Worm (Caenorhabditis elegans) whole organism, L2 larva: ENCODE data around the gene C36E8.4.
A peak's percentile ranks its signal among the peaks of the same experiment; 100 is the strongest.

ENCODE experiments used
- C34F6.9 ChIP-seq: fragments of 150-350 bp; optimal IDR thresholded peaks from 2 replicates; lab custom pipeline; 2014; ENCODE audit warnings: missing biosample characterization, missing genetic modification characterization
- F13H6.1 ChIP-seq: sonication (generic microtip); optimal IDR thresholded peaks from 2 replicates; lab custom pipeline; 2016; ENCODE audit warnings: missing genetic modification characterization, missing compliant biosample characterization
- R02D3.7 ChIP-seq: fragments of 150-350 bp; optimal IDR thresholded peaks from 2 replicates; lab custom pipeline; 2014; ENCODE audit warnings: missing biosample characterization, missing genetic modification characterization
- Y55F3AM.14 ChIP-seq: fragments of 200-800 bp; sonication (Bioruptor generic); optimal IDR thresholded peaks from 2 replicates; lab custom pipeline; 2018; ENCODE audit warnings: mild to moderate bottlenecking, missing genetic modification characterization, missing compliant biosample characterization
- ZK546.5 ChIP-seq: sonication (generic microtip); optimal IDR thresholded peaks from 2 replicates; lab custom pipeline; 2017; ENCODE audit warnings: missing biosample characterization, missing genetic modification characterization
- alr-1 ChIP-seq: fragments of 150-350 bp; optimal IDR thresholded peaks from 2 replicates; lab custom pipeline; 2014; ENCODE audit warnings: missing biosample characterization, missing genetic modification characterization
- aly-2 ChIP-seq: fragments of 150-350 bp; optimal IDR thresholded peaks from 2 replicates; lab custom pipeline; 2014; ENCODE audit warnings: missing biosample characterization, missing genetic modification characterization
- ama-1 ChIP-seq: fragments of 150-350 bp; optimal IDR thresholded peaks from 2 replicates; lab custom pipeline; 2018; ENCODE audit warnings: inconsistent platforms
- blmp-1 ChIP-seq: sonication (generic microtip); optimal IDR thresholded peaks from 2 replicates; lab custom pipeline; 2017; ENCODE audit warnings: missing genetic modification characterization, mild to moderate bottlenecking, missing compliant biosample characterization, antibody characterized with exemption, moderate library complexity; ENCODE audit not compliant: insufficient read depth
- ceh-16 ChIP-seq: fragments of 150-350 bp; optimal IDR thresholded peaks from 2 replicates; lab custom pipeline; 2014; ENCODE audit warnings: missing biosample characterization, missing genetic modification characterization
- ceh-82 ChIP-seq: fragments of 150-350 bp; optimal IDR thresholded peaks from 2 replicates; lab custom pipeline; 2014; ENCODE audit warnings: missing biosample characterization, missing genetic modification characterization
- crh-2 ChIP-seq: sonication (generic microtip); optimal IDR thresholded peaks from 2 replicates; lab custom pipeline; 2017; ENCODE audit warnings: missing biosample characterization, missing genetic modification characterization
- dmd-4 ChIP-seq: sonication (generic microtip); optimal IDR thresholded peaks from 2 replicates; lab custom pipeline; 2017; ENCODE audit warnings: missing biosample characterization, missing genetic modification characterization
- egl-27 ChIP-seq: sonication (generic microtip); optimal IDR thresholded peaks from 3 replicates; lab custom pipeline; 2017; ENCODE audit warnings: missing biosample characterization, missing genetic modification reagents, missing genetic modification characterization
- elt-1 ChIP-seq: fragments of 150-350 bp; optimal IDR thresholded peaks from 2 replicates; lab custom pipeline; 2014; ENCODE audit warnings: missing biosample characterization, missing genetic modification characterization
- elt-3 ChIP-seq: sonication (generic microtip); optimal IDR thresholded peaks from 2 replicates; lab custom pipeline; 2017; ENCODE audit warnings: missing biosample characterization, missing genetic modification characterization
- fos-1 ChIP-seq: fragments of 150-350 bp; optimal IDR thresholded peaks from 2 replicates; lab custom pipeline; 2014; ENCODE audit warnings: missing biosample characterization, missing genetic modification characterization
- gmeb-1 ChIP-seq: fragments of 150-350 bp; optimal IDR thresholded peaks from 2 replicates; lab custom pipeline; 2014; ENCODE audit warnings: missing biosample characterization, missing genetic modification characterization
- lin-11 ChIP-seq: fragments of 150-350 bp; sonication (generic microtip); optimal IDR thresholded peaks from 2 replicates; lab custom pipeline; 2014; ENCODE audit warnings: missing biosample characterization, missing genetic modification characterization, inconsistent platforms, mixed read lengths
- lin-13 ChIP-seq: fragments of 150-350 bp; optimal IDR thresholded peaks from 2 replicates; lab custom pipeline; 2014; ENCODE audit warnings: missing biosample characterization, missing genetic modification reagents, missing genetic modification characterization
- lin-39 ChIP-seq: fragments of 150-350 bp; optimal IDR thresholded peaks from 2 replicates; lab custom pipeline; 2014; ENCODE audit warnings: missing biosample characterization, missing genetic modification reagents, missing genetic modification characterization
- lsy-2 ChIP-seq, 2 experiments: fragments of 150-350 bp in 1 of 2; sonication (generic microtip) in 1 of 2; optimal IDR thresholded peaks; 2 replicates each; lab custom pipeline; 2014 to 2017; ENCODE audit warnings: missing biosample characterization in 2 of 2, missing genetic modification characterization in 2 of 2
- mab-5 ChIP-seq: fragments of 150-350 bp; optimal IDR thresholded peaks from 2 replicates; lab custom pipeline; 2014; ENCODE audit warnings: missing biosample characterization, missing genetic modification characterization
- mbf-1 ChIP-seq: sonication (generic microtip); optimal IDR thresholded peaks from 2 replicates; lab custom pipeline; 2017; ENCODE audit warnings: missing biosample characterization, missing genetic modification characterization
- mdl-1 ChIP-seq, 2 experiments: fragments of 150-350 bp in 1 of 2; sonication (generic microtip) in 1 of 2; optimal IDR thresholded peaks; 2 replicates each; lab custom pipeline; 2017; ENCODE audit warnings: missing biosample characterization in 2 of 2, missing genetic modification characterization in 2 of 2
- nhr-10 ChIP-seq: sonication (generic microtip); optimal IDR thresholded peaks from 2 replicates; lab custom pipeline; 2017; ENCODE audit warnings: missing biosample characterization, missing genetic modification characterization
- nhr-11 ChIP-seq: fragments of 150-350 bp; optimal IDR thresholded peaks from 2 replicates; lab custom pipeline; 2014; ENCODE audit warnings: missing biosample characterization, missing genetic modification characterization
- nhr-12 ChIP-seq: fragments of 150-350 bp; optimal IDR thresholded peaks from 2 replicates; lab custom pipeline; 2014; ENCODE audit warnings: missing biosample characterization, missing genetic modification characterization
- nhr-129 ChIP-seq: fragments of 150-350 bp; optimal IDR thresholded peaks from 2 replicates; lab custom pipeline; 2014; ENCODE audit warnings: missing biosample characterization, missing genetic modification characterization
- nhr-21 ChIP-seq: fragments of 150-350 bp; optimal IDR thresholded peaks from 2 replicates; lab custom pipeline; 2014; ENCODE audit warnings: missing biosample characterization, missing genetic modification characterization
- nhr-23 ChIP-seq: fragments of 150-350 bp; optimal IDR thresholded peaks from 2 replicates; lab custom pipeline; 2014; ENCODE audit warnings: missing biosample characterization, missing genetic modification reagents, missing genetic modification characterization
- nhr-237 ChIP-seq: fragments of 150-350 bp; optimal IDR thresholded peaks from 2 replicates; lab custom pipeline; 2014; ENCODE audit warnings: missing biosample characterization, missing genetic modification characterization
- nhr-25 ChIP-seq: fragments of 150-350 bp; sonication (generic microtip); optimal IDR thresholded peaks from 3 replicates; lab custom pipeline; 2014; ENCODE audit warnings: missing biosample characterization, missing genetic modification characterization
- nhr-6 ChIP-seq: fragments of 150-350 bp; optimal IDR thresholded peaks from 2 replicates; lab custom pipeline; 2014; ENCODE audit warnings: missing biosample characterization, missing genetic modification characterization
- nhr-77 ChIP-seq: fragments of 150-350 bp; optimal IDR thresholded peaks from 2 replicates; lab custom pipeline; 2014; ENCODE audit warnings: missing biosample characterization, missing genetic modification characterization
- sem-4 ChIP-seq: fragments of 150-350 bp; optimal IDR thresholded peaks from 2 replicates; lab custom pipeline; 2014; ENCODE audit warnings: missing biosample characterization, missing genetic modification reagents, missing genetic modification characterization
- skn-1 ChIP-seq: sonication (generic microtip); optimal IDR thresholded peaks from 2 replicates; lab custom pipeline; 2017; ENCODE audit warnings: missing biosample characterization, missing genetic modification characterization
- sma-3 ChIP-seq: sonication (generic microtip); optimal IDR thresholded peaks from 2 replicates; lab custom pipeline; 2016; ENCODE audit warnings: missing genetic modification reagents, missing genetic modification characterization, missing compliant biosample characterization
- sma-9 ChIP-seq, 2 experiments: fragments of 150-350 bp in 1 of 2; sonication (generic microtip) in 1 of 2; optimal IDR thresholded peaks; 2 replicates each; lab custom pipeline; 2014 to 2016; ENCODE audit warnings: missing genetic modification characterization in 2 of 2, mild to moderate bottlenecking in 1 of 2, missing biosample characterization in 1 of 2, missing compliant biosample characterization in 1 of 2, missing genetic modification reagents in 1 of 2, moderate library complexity in 1 of 2
- snpc-4 ChIP-seq: fragments of 150-350 bp; optimal IDR thresholded peaks from 2 replicates; lab custom pipeline; 2014; ENCODE audit warnings: missing biosample characterization, missing genetic modification characterization
- unc-39 ChIP-seq: fragments of 150-350 bp; optimal IDR thresholded peaks from 2 replicates; lab custom pipeline; 2014; ENCODE audit warnings: missing biosample characterization, missing genetic modification characterization
- unc-55 ChIP-seq: fragments of 150-350 bp; sonication (generic microtip); optimal IDR thresholded peaks from 3 replicates; lab custom pipeline; 2014; ENCODE audit warnings: missing biosample characterization, missing genetic modification reagents, missing genetic modification characterization
- unc-62 ChIP-seq: fragments of 150-350 bp; optimal IDR thresholded peaks from 2 replicates; lab custom pipeline; 2014; ENCODE audit warnings: missing biosample characterization, missing genetic modification reagents, missing genetic modification characterization
- zag-1 ChIP-seq: fragments of 150-350 bp; optimal IDR thresholded peaks from 2 replicates; lab custom pipeline; 2014; ENCODE audit warnings: missing biosample characterization, missing genetic modification characterization
- ztf-1 ChIP-seq: fragments of 200-800 bp; sonication (Bioruptor generic); conservative IDR thresholded peaks from 2 replicates; pipeline ENCODE4 v1.3.6; 2022; ENCODE audit warnings: missing genetic modification characterization, missing compliant biosample characterization
- ztf-11 ChIP-seq: sonication (generic microtip); optimal IDR thresholded peaks from 2 replicates; lab custom pipeline; 2017; ENCODE audit warnings: missing biosample characterization, missing genetic modification characterization
- ztf-4 ChIP-seq: fragments of 150-350 bp; optimal IDR thresholded peaks from 2 replicates; lab custom pipeline; 2014; ENCODE audit warnings: missing biosample characterization, missing genetic modification characterization

C36E8.4 gene

DNA sequence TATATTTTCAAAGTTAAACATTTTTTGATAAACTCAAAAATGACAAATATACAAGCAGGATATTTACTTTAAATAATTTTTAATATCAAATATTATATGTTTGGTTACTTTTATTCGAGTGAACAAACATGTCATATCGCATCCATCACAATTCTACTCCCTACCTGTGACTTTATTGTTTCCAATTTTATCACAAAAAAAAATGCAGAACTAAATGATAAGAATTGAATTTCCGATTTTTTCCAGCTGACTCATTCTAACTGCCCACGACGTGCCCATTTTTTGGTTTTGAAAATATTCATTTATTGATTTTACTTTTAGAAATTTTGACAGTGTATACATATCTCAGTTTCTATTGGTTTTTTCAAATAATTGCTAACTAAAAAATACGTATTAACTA, 1.1 kb upstream of the C36E8.4 start:
- TF ChIP-seq fos-1 (tag; lab: Kevin White, UChicago): peak; percentile 84
- no peak for TF ChIP-seq ceh-82 (tag; lab: Kevin White, UChicago)

DNA sequence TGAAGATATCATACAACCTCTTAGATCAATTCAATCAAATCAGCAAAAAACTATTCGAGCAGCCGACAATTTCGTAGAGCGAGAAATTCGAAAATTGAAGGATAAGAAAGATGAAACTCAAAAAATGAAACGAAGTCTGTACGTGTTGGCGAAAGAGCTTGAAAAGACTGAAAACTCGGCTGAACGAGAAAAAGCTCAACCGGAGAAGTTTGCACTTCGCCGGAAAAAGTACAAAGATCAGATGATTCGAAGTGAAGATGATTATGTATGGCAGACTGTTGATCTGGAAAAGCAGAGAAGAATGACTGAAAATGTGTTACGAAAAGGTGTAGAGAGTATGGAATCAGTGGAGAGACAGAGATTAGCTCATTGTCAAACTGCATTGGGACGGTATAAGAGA, 925 bp downstream of the C36E8.4 start:
- TF ChIP-seq ztf-1 (GFP tag; lab: Robert Waterston, UW) (no peak), snpc-4 (tag; lab: Kevin White, UChicago) (no peak), mdl-1 (tag; optimal IDR thresholded peaks at IDR 0.05; lab: Kevin White, UChicago) (no peak), unc-55 (GFP tag; lab: Kevin White, UChicago) (no peak), ceh-82 (tag; lab: Kevin White, UChicago) (no peak), nhr-12 (no peak), sma-3 (GFP tag; lab: Kevin White, UChicago) (no peak), ama-1 (lab: Kevin White, UChicago) (no peak), sem-4 (no peak), nhr-21 (tag; lab: Kevin White, UChicago) (no peak), nhr-25 (tag; lab: Kevin White, UChicago) (no peak), unc-39 (tag; lab: Kevin White, UChicago) (no peak), ZK546.5 (tag; lab: Kevin White, UChicago) (no peak), egl-27 (tag; lab: Kevin White, UChicago) (no peak), nhr-77 (tag; lab: Kevin White, UChicago) (no peak)
- TF ChIP-seq, all 48 proteins: peak for 0

DNA sequence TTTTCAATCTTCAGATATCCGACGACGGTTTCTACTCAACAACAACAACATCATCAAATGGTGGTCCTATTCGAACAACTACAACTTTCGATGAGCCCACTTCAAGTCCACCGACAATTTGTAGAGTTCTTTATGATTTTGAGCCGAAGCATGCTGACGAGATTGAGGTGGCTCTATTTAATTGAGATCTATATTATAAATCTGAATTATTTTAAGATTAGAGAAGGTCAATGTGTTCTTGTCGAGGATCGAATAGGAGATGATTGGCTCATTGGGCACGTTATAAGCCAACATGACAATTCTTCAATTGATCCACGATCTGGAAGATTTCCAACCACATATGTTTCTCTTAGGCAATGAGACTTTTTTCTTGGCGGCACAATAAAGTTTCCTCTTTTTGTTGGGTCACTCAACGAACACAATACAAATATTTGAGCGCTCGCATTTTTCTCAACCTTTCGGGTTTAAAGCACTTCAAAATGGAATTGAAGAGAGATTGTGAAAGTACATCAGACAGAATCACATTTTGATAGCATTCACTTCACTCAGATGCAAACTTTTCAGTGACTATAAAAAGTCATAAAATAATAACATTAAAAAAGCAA, 3.3 kb downstream of the C36E8.4 start:
- TF ChIP-seq mdl-1 (tag; optimal IDR thresholded peaks at IDR 0.05; lab: Kevin White, UChicago) (no peak), nhr-237 (tag; lab: Kevin White, UChicago) (peak; percentile 33), nhr-129 (tag; lab: Kevin White, UChicago) (no peak), zag-1 (tag; lab: Kevin White, UChicago) (no peak), unc-55 (GFP tag; lab: Kevin White, UChicago) (peak; percentile 11), unc-62 (GFP tag; lab: Kevin White, UChicago) (no peak), dmd-4 (tag; lab: Kevin White, UChicago) (no peak), nhr-11 (tag; lab: Kevin White, UChicago) (no peak), lin-13 (GFP tag; lab: Kevin White, UChicago) (no peak), blmp-1 (tag; lab: Kevin White, UChicago) (no peak), sma-3 (GFP tag; lab: Kevin White, UChicago) (peak; percentile 26), sma-9 (GFP tag; optimal IDR thresholded peaks at IDR 0.05; lab: Kevin White, UChicago) (no peak), sma-9 (tag; optimal IDR thresholded peaks at IDR 0.05; lab: Kevin White, UChicago) (no peak), ceh-16 (tag; lab: Kevin White, UChicago) (no peak), nhr-21 (tag; lab: Kevin White, UChicago) (peak; percentile 27), nhr-77 (tag; lab: Kevin White, UChicago) (no peak), ama-1 (lab: Kevin White, UChicago) (no peak), nhr-6 (tag; lab: Kevin White, UChicago) (no peak), F13H6.1 (no peak), ztf-1 (GFP tag; lab: Robert Waterston, UW) (no peak), egl-27 (tag; lab: Kevin White, UChicago) (peak; percentile 19), Y55F3AM.14 (GFP tag; lab: Kevin White, UChicago) (no peak), ztf-11 (tag; lab: Kevin White, UChicago) (no peak), elt-3 (tag; lab: Kevin White, UChicago) (no peak), nhr-10 (tag; lab: Kevin White, UChicago) (no peak), sem-4 (no peak), elt-1 (tag; lab: Kevin White, UChicago) (no peak), ztf-4 (tag; lab: Kevin White, UChicago) (no peak), mab-5 (tag; lab: Kevin White, UChicago) (no peak), alr-1 (no peak), unc-39 (tag; lab: Kevin White, UChicago) (no peak), skn-1 (no peak), gmeb-1 (no peak), nhr-23 (no peak), snpc-4 (tag; lab: Kevin White, UChicago) (no peak), lsy-2 (tag; optimal IDR thresholded peaks at IDR 0.05; lab: Kevin White, UChicago) (peak in 1 of 2 experiments; percentile 43), fos-1 (tag; lab: Kevin White, UChicago) (no peak), lin-11 (tag; lab: Kevin White, UChicago) (no peak), mbf-1 (tag; lab: Kevin White, UChicago) (no peak), aly-2 (peak; percentile 46), crh-2 (no peak), ceh-82 (tag; lab: Kevin White, UChicago) (no peak), nhr-25 (tag; lab: Kevin White, UChicago) (peak; percentile 70), lin-39 (tag; lab: Kevin White, UChicago) (no peak), nhr-12 (peak; percentile 67), ZK546.5 (tag; lab: Kevin White, UChicago) (no peak), C34F6.9 (tag; lab: Kevin White, UChicago) (no peak), R02D3.7 (tag; lab: Kevin White, UChicago) (no peak)
